Fruit fly (Drosophila melanogaster) whole organism, embryonic: ENCODE results near the gene CG5515.

Experiments used
- CG10147 ChIP-seq: fragments of 200-800 bp; sonication (Bioruptor generic); optimal IDR thresholded peaks from 2 replicates; lab custom pipeline; 2019; ENCODE audit warnings: missing biosample characterization, mild to moderate bottlenecking, missing genetic modification characterization, moderate library complexity
- CG10543 ChIP-seq: fragments of 200-800 bp; sonication (Bioruptor generic); optimal IDR thresholded peaks from 3 replicates; lab custom pipeline; 2017; ENCODE audit warnings: missing biosample characterization, mild to moderate bottlenecking, missing genetic modification characterization, moderate library complexity
- CG11723 ChIP-seq: fragments of 200-800 bp; sonication (Bioruptor generic); optimal IDR thresholded peaks from 2 replicates; lab custom pipeline; 2017; ENCODE audit warnings: missing biosample characterization, mild to moderate bottlenecking, missing genetic modification characterization
- CG12299 ChIP-seq: fragments of 200-800 bp; sonication (Bioruptor generic); optimal IDR thresholded peaks from 2 replicates; lab custom pipeline; 2018; ENCODE audit warnings: missing biosample characterization, mild to moderate bottlenecking, missing genetic modification characterization
- CG12769 ChIP-seq: fragments of 200-800 bp; sonication (Bioruptor generic); optimal IDR thresholded peaks from 2 replicates; lab custom pipeline; 2019; ENCODE audit warnings: missing biosample characterization, mild to moderate bottlenecking, missing genetic modification characterization, moderate library complexity
- CG13123 ChIP-seq: fragments of 200-800 bp; sonication (Bioruptor generic); optimal IDR thresholded peaks from 2 replicates; lab custom pipeline; 2016; ENCODE audit warnings: missing biosample characterization, missing genetic modification characterization
- CG13296 ChIP-seq: fragments of 200-800 bp; sonication (Bioruptor generic); optimal IDR thresholded peaks from 3 replicates; lab custom pipeline; 2018; ENCODE audit warnings: missing biosample characterization, mild to moderate bottlenecking, missing genetic modification characterization
- CG14860 ChIP-seq: fragments of 200-800 bp; sonication (Bioruptor generic); IDR thresholded peaks from 3 replicates; pipeline ENCODE4 v1.3.6; 2022; ENCODE audit warnings: missing biosample characterization, missing genetic modification characterization; ENCODE audit not compliant: partially characterized antibody
- CG18619 ChIP-seq: fragments of 200-800 bp; sonication (Bioruptor generic); optimal IDR thresholded peaks from 3 replicates; lab custom pipeline; 2017; ENCODE audit warnings: missing biosample characterization, mild to moderate bottlenecking, missing genetic modification characterization
- CG2120 ChIP-seq: fragments of 200-800 bp; sonication (Bioruptor generic); optimal IDR thresholded peaks from 3 replicates; lab custom pipeline; 2016; ENCODE audit warnings: missing biosample characterization, missing genetic modification characterization
- CG31224 ChIP-seq: fragments of 200-800 bp; sonication (Bioruptor generic); IDR thresholded peaks from 2 replicates; pipeline ENCODE4 v1.3.6; 2022; ENCODE audit warnings: missing biosample characterization, missing genetic modification characterization
- CG31441 ChIP-seq: fragments of 200-800 bp; sonication (Bioruptor generic); IDR thresholded peaks from 2 replicates; pipeline ENCODE4 v1.3.6; 2022; ENCODE audit warnings: missing biosample characterization, missing genetic modification characterization
- CG3163 ChIP-seq: fragments of 200-800 bp; sonication (Bioruptor generic); optimal IDR thresholded peaks from 3 replicates; lab custom pipeline; 2016; ENCODE audit warnings: missing biosample characterization, missing genetic modification characterization
- CG3281 ChIP-seq: fragments of 200-800 bp; sonication (Bioruptor generic); optimal IDR thresholded peaks from 3 replicates; lab custom pipeline; 2017; ENCODE audit warnings: missing biosample characterization, mild to moderate bottlenecking, missing genetic modification characterization
- CG4282 ChIP-seq: fragments of 200-800 bp; sonication (Bioruptor generic); optimal IDR thresholded peaks from 2 replicates; lab custom pipeline; 2016; ENCODE audit warnings: missing biosample characterization, missing genetic modification characterization
- CG4404 ChIP-seq: fragments of 200-800 bp; sonication (Bioruptor generic); IDR thresholded peaks from 2 replicates; pipeline ENCODE4 v1.3.6; 2022; ENCODE audit warnings: missing biosample characterization, missing genetic modification characterization
- CG4707 ChIP-seq: fragments of 200-800 bp; sonication (Bioruptor generic); optimal IDR thresholded peaks from 2 replicates; lab custom pipeline; 2018; ENCODE audit warnings: missing biosample characterization, mild to moderate bottlenecking, missing genetic modification characterization, moderate library complexity
- CG7839 ChIP-seq: fragments of 200-800 bp; sonication (Bioruptor generic); optimal IDR thresholded peaks from 3 replicates; lab custom pipeline; 2018; ENCODE audit warnings: missing biosample characterization, mild to moderate bottlenecking, missing genetic modification characterization, moderate library complexity
- CG8924 ChIP-seq: fragments of 200-800 bp; optimal IDR thresholded peaks from 3 replicates; lab custom pipeline; 2019; ENCODE audit warnings: missing biosample characterization, mild to moderate bottlenecking, missing genetic modification characterization, moderate library complexity
- CG9609 ChIP-seq: fragments of 200-800 bp; sonication (Bioruptor generic); optimal IDR thresholded peaks from 3 replicates; lab custom pipeline; 2016; ENCODE audit warnings: missing biosample characterization, missing genetic modification characterization
- CG9797 ChIP-seq: fragments of 200-800 bp; sonication (Bioruptor generic); optimal IDR thresholded peaks from 3 replicates; lab custom pipeline; 2018; ENCODE audit warnings: missing biosample characterization, mild to moderate bottlenecking, missing genetic modification characterization
- CG9932 ChIP-seq: fragments of 200-800 bp; sonication (Bioruptor generic); IDR thresholded peaks from 2 replicates; pipeline ENCODE4 v1.3.6; 2022; ENCODE audit warnings: missing biosample characterization, missing genetic modification characterization
- D19B ChIP-seq: fragments of 200-800 bp; sonication (Bioruptor generic); optimal IDR thresholded peaks from 2 replicates; lab custom pipeline; 2017; ENCODE audit warnings: missing biosample characterization, mild to moderate bottlenecking, missing genetic modification characterization
- Eip74EF ChIP-seq, 2 experiments: fragments of 200-800 bp in 1 of 2; fragments of >200 bp in 1 of 2; sonication (Bioruptor generic) in 1 of 2; optimal IDR thresholded peaks; 2 replicates each; lab custom pipeline; 2017 to 2019; ENCODE audit warnings: missing biosample characterization in 2 of 2, missing genetic modification characterization in 2 of 2, mild to moderate bottlenecking in 1 of 2, moderate library complexity in 1 of 2
- Fer2 ChIP-seq: fragments of 200-800 bp; sonication (Bioruptor generic); optimal IDR thresholded peaks from 2 replicates; lab custom pipeline; 2018; ENCODE audit warnings: missing biosample characterization, mild to moderate bottlenecking, missing genetic modification characterization, moderate library complexity
- GATAe ChIP-seq: fragments of 200-800 bp; sonication (Bioruptor generic); conservative IDR thresholded peaks from 2 replicates; pipeline ENCODE4 v1.3.6; 2022; ENCODE audit warnings: missing biosample characterization, missing genetic modification characterization
- Gsc ChIP-seq: fragments of 200-800 bp; sonication (Bioruptor generic); IDR thresholded peaks from 2 replicates; pipeline ENCODE4 v1.3.6; 2022; ENCODE audit warnings: missing biosample characterization, missing genetic modification characterization
- Hr51 ChIP-seq, 2 experiments: fragments of 200-800 bp; sonication (Bioruptor generic); optimal IDR thresholded peaks; 2 replicates in 1 of 2; 3 replicates in 1 of 2; lab custom pipeline; 2016 to 2018; ENCODE audit warnings: missing biosample characterization in 2 of 2, missing genetic modification characterization in 2 of 2, mild to moderate bottlenecking in 1 of 2, moderate library complexity in 1 of 2
- PHDP ChIP-seq: fragments of 200-800 bp; sonication (Bioruptor generic); optimal IDR thresholded peaks from 3 replicates; lab custom pipeline; 2018; ENCODE audit warnings: missing biosample characterization, mild to moderate bottlenecking, missing genetic modification characterization, moderate library complexity
- Poxn ChIP-seq: fragments of 200-800 bp; sonication (Bioruptor generic); IDR thresholded peaks from 2 replicates; pipeline ENCODE4 v1.3.6; 2022; ENCODE audit warnings: missing biosample characterization, missing genetic modification characterization
- Sin3A ChIP-seq: fragments of >200 bp; optimal IDR thresholded peaks from 2 replicates; lab custom pipeline; 2018
- Spps ChIP-seq: fragments of 200-800 bp; sonication (Bioruptor generic); optimal IDR thresholded peaks from 2 replicates; lab custom pipeline; 2018; ENCODE audit warnings: missing biosample characterization, mild to moderate bottlenecking, missing genetic modification characterization
- Usf ChIP-seq: fragments of 200-800 bp; sonication (Bioruptor generic); optimal IDR thresholded peaks from 2 replicates; lab custom pipeline; 2017; ENCODE audit warnings: missing genotype, missing biosample characterization, missing genetic modification characterization
- chinmo ChIP-seq: fragments of 200-800 bp; sonication (Bioruptor generic); IDR thresholded peaks from 4 replicates; pipeline ENCODE4 v1.3.6; 2022; ENCODE audit warnings: missing biosample characterization, missing genetic modification characterization; ENCODE audit not compliant: partially characterized antibody
- ci ChIP-seq: fragments of 200-800 bp; sonication (Bioruptor generic); IDR thresholded peaks from 3 replicates; pipeline ENCODE4 v1.3.6; 2022; ENCODE audit warnings: missing biosample characterization, missing genetic modification characterization
- ewg ChIP-seq: fragments of 200-800 bp; sonication (Bioruptor generic); optimal IDR thresholded peaks from 3 replicates; lab custom pipeline; 2017; ENCODE audit warnings: mild to moderate bottlenecking, missing biosample characterization, missing genetic modification reagents, missing genetic modification characterization
- fd64A ChIP-seq: fragments of 200-800 bp; sonication (Bioruptor generic); optimal IDR thresholded peaks from 3 replicates; lab custom pipeline; 2018; ENCODE audit warnings: missing biosample characterization, mild to moderate bottlenecking, missing genetic modification characterization
- gcm2 ChIP-seq: fragments of 200-800 bp; sonication (Bioruptor generic); optimal IDR thresholded peaks from 2 replicates; lab custom pipeline; 2016; ENCODE audit warnings: missing biosample characterization, missing genetic modification characterization
- gem ChIP-seq: fragments of 200-800 bp; sonication (Bioruptor generic); optimal IDR thresholded peaks from 2 replicates; lab custom pipeline; 2019; ENCODE audit warnings: missing biosample characterization, mild to moderate bottlenecking, missing genetic modification characterization, moderate library complexity
- grn ChIP-seq: fragments of 200-800 bp; sonication (Bioruptor generic); optimal IDR thresholded peaks from 3 replicates; lab custom pipeline; 2017; ENCODE audit warnings: missing biosample characterization, missing genetic modification characterization
- gsb ChIP-seq: fragments of 200-800 bp; sonication (Bioruptor generic); IDR thresholded peaks from 2 replicates; pipeline ENCODE4 v1.3.6; 2022; ENCODE audit warnings: missing biosample characterization, missing genetic modification characterization
- inv ChIP-seq: fragments of 200-800 bp; sonication (Bioruptor generic); IDR thresholded peaks from 2 replicates; pipeline ENCODE4 v1.3.6; 2022; ENCODE audit warnings: missing biosample characterization, missing genetic modification characterization; ENCODE audit not compliant: partially characterized antibody
- ken ChIP-seq: fragments of 200-800 bp; sonication (Bioruptor generic); IDR thresholded peaks from 3 replicates; pipeline ENCODE4 v1.3.6; 2022; ENCODE audit warnings: missing biosample characterization, missing genetic modification characterization
- klu ChIP-seq: fragments of 200-800 bp; sonication (Bioruptor generic); IDR thresholded peaks from 2 replicates; pipeline ENCODE4 v1.3.6; 2022; ENCODE audit warnings: missing biosample characterization, missing genetic modification characterization
- mld ChIP-seq: fragments of 200-800 bp; sonication (Bioruptor generic); IDR thresholded peaks from 3 replicates; pipeline ENCODE4 v1.3.6; 2022; ENCODE audit warnings: missing biosample characterization, missing genetic modification characterization; ENCODE audit not compliant: partially characterized antibody
- pb ChIP-seq: fragments of 200-800 bp; sonication (Bioruptor generic); optimal IDR thresholded peaks from 3 replicates; lab custom pipeline; 2016; ENCODE audit warnings: missing biosample characterization, missing genetic modification characterization
- prd ChIP-seq, 3 experiments: fragments of >200 bp in 2 of 3; fragments of 200-800 bp in 1 of 3; sonication (Bioruptor generic) in 1 of 3; optimal IDR thresholded peaks in 2 of 3; IDR thresholded peaks in 1 of 3; 2 replicates in 2 of 3; 3 replicates in 1 of 3; pipeline versions ENCODE4 v1.3.6 to Lab custom; 2017 to 2022; ENCODE audit warnings: missing biosample characterization in 1 of 3, missing genetic modification characterization in 1 of 3
- ro ChIP-seq: fragments of 200-800 bp; sonication (Bioruptor generic); IDR thresholded peaks from 2 replicates; pipeline ENCODE4 v1.3.6; 2022; ENCODE audit warnings: missing biosample characterization, missing genetic modification characterization
- tap ChIP-seq: fragments of 200-800 bp; optimal IDR thresholded peaks from 3 replicates; lab custom pipeline; 2019; ENCODE audit warnings: missing biosample characterization, mild to moderate bottlenecking, missing genetic modification characterization, moderate library complexity
- z ChIP-seq: fragments of 200-800 bp; sonication (Bioruptor generic); IDR thresholded peaks from 3 replicates; pipeline ENCODE4 v1.3.6; 2022; ENCODE audit warnings: missing biosample characterization, missing genetic modification characterization

Gene CG5515

dm6 chr3R:24205935-24206334 is 17.2 kb upstream of the CG5515 start:
- TF ChIP-seq mld (GFP tag; lab: Robert Waterston, UW) (no peak), D19B (GFP tag; lab: Kevin White, UChicago) (peak; percentile 77), gem (peak; percentile 61), CG3163 (GFP tag; lab: Kevin White, UChicago) (no peak), Usf (GFP tag; lab: Kevin White, UChicago) (no peak), CG9797 (GFP tag; lab: Kevin White, UChicago) (no peak), CG11723 (no peak), CG4282 (GFP tag; lab: Kevin White, UChicago) (no peak), z (GFP tag; lab: Robert Waterston, UW) (no peak), CG12299 (tag; lab: Kevin White, UChicago) (no peak), CG13123 (GFP tag; lab: Kevin White, UChicago) (no peak), fd64A (GFP tag; lab: Kevin White, UChicago) (no peak), Eip74EF (GFP tag; optimal IDR thresholded peaks at IDR 0.05; lab: Kevin White, UChicago) (peak in 1 of 2 experiments; percentile 54), CG14860 (GFP tag; lab: Robert Waterston, UW) (no peak), pb (GFP tag; lab: Kevin White, UChicago) (no peak), CG13296 (GFP tag; lab: Kevin White, UChicago) (no peak), grn (GFP tag; lab: Kevin White, UChicago) (no peak), Spps (tag; lab: Kevin White, UChicago) (no peak), klu (GFP tag; lab: Robert Waterston, UW) (no peak), inv (GFP tag; lab: Robert Waterston, UW) (no peak), chinmo (GFP tag; lab: Robert Waterston, UW) (no peak), CG4404 (no peak), CG7839 (tag; lab: Kevin White, UChicago) (peak; percentile 50), PHDP (peak; percentile 36), Fer2 (no peak), Poxn (GFP tag; lab: Robert Waterston, UW) (no peak), ken (GFP tag; lab: Robert Waterston, UW) (no peak), CG4707 (GFP tag; lab: Kevin White, UChicago) (no peak), ci (GFP tag; lab: Robert Waterston, UW) (0 out of 3 replicates have a peak, but pooled peaks have one; percentile 13), CG18619 (GFP tag; lab: Kevin White, UChicago) (no peak), CG2120 (GFP tag; lab: Kevin White, UChicago) (no peak), ewg (GFP tag; lab: Kevin White, UChicago) (peak; percentile 31), CG31441 (peak; percentile 63; the same call in 1 of the 2 replicates), CG8924 (tag; lab: Kevin White, UChicago) (peak; percentile 12), gsb (no peak), prd (optimal IDR thresholded peaks at IDR 0.05; lab: Kevin White, UChicago) (no peak), prd (GFP tag; IDR thresholded peaks at IDR 0.05; lab: Robert Waterston, UW) (0 out of 3 replicates have a peak, but pooled peaks have one; percentile 20), Sin3A (lab: Kevin White, UChicago) (no peak), gcm2 (GFP tag; lab: Kevin White, UChicago) (no peak), CG3281 (GFP tag; lab: Kevin White, UChicago) (peak; percentile 10), CG10543 (GFP tag; lab: Kevin White, UChicago) (no peak), CG10147 (no peak), CG9609 (GFP tag; lab: Kevin White, UChicago) (no peak), ro (GFP tag; lab: Robert Waterston, UW) (no peak), CG9932 (GFP tag; lab: Robert Waterston, UW) (no peak), tap (peak; percentile 11), Hr51 (GFP tag; optimal IDR thresholded peaks at IDR 0.05; lab: Kevin White, UChicago) (peak in 1 of 2 experiments; percentile 74), CG31224 (0 out of 2 replicates have a peak, but pooled peaks have one; percentile 14), CG12769 (tag; lab: Kevin White, UChicago) (no peak), Gsc (no peak), GATAe (GFP tag; lab: Robert Waterston, UW) (no peak)
